Fruit fly (Drosophila melanogaster): ENCODE results near the gene CG15803.

CG15803 gene

DNA sequence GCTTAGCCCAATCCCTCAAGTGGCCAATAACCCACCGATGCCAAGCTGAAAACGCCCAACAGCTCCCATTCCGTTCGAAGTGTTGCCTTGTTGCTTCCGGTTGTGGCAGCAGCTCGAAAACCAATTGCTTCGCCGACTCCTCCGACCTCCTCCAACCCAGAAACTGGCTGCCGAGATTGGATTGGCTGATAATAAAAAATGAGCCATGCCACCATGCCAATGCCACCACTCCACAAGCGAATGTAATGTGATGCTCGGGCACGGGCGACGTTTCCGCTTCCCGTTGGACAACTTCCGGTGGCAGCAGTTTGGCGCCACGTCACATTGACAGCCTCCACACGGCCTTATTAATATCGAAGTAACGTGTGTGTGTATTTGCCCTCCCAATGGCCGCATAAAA is 22.0 kb downstream of the CG15803 start:
- no peak for TF ChIP-seq EcR (GFP tag; optimal IDR thresholded peaks at IDR 0.05)
- TF ChIP-seq usp (GFP tag; optimal IDR thresholded peaks at IDR 0.05): no peak
- TF ChIP-seq Dll (optimal IDR thresholded peaks at IDR 0.05): no peak
- TF ChIP-seq psq (optimal IDR thresholded peaks at IDR 0.05): no peak
- no peak for TF ChIP-seq pan (optimal IDR thresholded peaks at IDR 0.05)
- TF ChIP-seq CG8478 (optimal IDR thresholded peaks at IDR 0.05): no peak

DNA sequence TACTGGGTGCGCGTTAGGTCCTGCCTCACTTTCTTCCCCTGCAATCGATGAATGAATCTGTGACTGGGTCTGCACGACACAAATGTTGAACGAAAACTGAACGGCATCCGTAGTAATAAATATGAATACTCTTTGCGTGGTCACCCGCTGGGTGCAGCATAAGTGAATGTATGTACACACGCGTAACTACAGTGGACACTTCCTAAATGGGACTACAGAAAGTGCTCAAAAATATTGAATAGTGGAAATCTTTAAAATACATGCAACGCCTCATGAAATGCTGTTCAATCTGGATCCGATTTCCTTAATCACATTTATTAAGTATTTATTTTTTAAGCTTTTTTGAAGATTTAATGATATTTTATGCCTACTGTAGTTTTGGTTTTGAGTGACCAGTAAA is 31.7 kb downstream of the CG15803 start, which contains the start of gene naz:
Gene naz (minus strand): TSS at position 101 of the 400 bp plus-strand sequence.
- TF ChIP-seq CG8478 (optimal IDR thresholded peaks at IDR 0.05) (no peak), Dll (optimal IDR thresholded peaks at IDR 0.05) (no peak), usp (GFP tag; optimal IDR thresholded peaks at IDR 0.05) (no peak), EcR (GFP tag; optimal IDR thresholded peaks at IDR 0.05) (no peak), pan (optimal IDR thresholded peaks at IDR 0.05) (no peak), psq (optimal IDR thresholded peaks at IDR 0.05) (no peak)

DNA sequence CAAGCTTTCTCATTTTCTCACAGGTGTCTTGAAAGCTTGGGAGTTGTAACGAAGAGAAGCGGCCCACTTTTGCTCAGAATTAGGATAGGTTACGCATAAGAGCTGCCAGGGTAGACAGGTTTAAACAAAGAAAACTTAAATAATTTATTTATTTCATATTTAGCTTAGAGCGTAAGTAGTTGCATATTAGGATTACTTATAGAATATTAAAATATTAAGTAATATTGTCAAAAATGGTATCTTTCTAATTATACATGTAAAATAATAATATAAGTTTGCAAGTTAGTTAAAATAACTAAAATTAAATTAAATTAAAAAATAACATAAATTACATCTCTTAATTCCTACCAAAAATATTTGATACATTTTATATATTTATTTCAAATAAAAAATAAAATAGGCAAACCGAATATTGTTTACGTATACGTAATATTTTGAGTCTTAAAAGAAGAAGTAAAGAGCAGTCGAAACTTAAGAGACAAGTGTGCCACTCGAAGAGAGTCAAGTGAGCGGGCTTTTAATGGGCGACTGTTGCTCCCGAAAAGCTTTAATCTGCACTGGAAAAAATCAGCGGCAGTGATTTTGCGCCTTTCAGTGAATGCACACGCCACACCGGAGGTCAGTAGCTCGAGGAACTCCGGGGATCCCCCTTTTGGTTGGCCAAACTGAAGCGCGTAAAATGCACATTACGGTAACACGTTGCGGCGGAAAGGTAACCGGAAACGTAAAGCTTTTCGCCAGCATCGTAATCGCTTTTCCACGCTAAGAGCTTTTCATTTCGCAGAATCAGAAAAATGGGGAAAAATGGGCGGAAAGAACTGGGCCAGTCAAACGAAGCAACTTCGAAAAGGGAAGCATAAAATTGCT is 45.5 kb downstream of the CG15803 start:
- no peak for TF ChIP-seq Dll (optimal IDR thresholded peaks at IDR 0.05)
- TF ChIP-seq usp (GFP tag; optimal IDR thresholded peaks at IDR 0.05): no peak
- no peak for TF ChIP-seq EcR (GFP tag; optimal IDR thresholded peaks at IDR 0.05)
- no peak for TF ChIP-seq pan (optimal IDR thresholded peaks at IDR 0.05)
- no peak for TF ChIP-seq CG8478 (optimal IDR thresholded peaks at IDR 0.05)
- TF ChIP-seq psq (optimal IDR thresholded peaks at IDR 0.05): no peak

DNA sequence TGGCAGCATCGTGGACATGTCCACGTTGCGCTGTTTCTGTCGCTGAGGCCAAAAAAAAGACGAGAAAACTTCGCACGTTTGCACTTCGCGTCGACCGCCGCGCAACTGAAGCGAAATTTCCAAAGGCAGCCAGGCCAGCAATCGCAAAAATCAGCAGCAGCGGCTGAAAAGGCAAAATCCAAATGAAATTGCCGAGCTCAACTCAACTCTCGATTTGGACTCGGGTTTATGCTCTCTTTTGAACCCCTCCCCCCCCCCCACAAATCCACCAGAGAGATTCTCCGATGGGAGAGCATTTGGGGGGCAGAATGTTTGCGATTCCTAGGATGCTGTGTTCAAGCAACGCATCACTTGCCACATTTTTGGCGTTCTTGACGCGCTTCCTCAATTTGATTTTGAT is 46.2 kb downstream of the CG15803 start, which contains the start of gene PKD:
Gene PKD (minus strand): TSS at position 88 of the 400 bp plus-strand sequence.
- TF ChIP-seq EcR (GFP tag; optimal IDR thresholded peaks at IDR 0.05) (no peak), Dll (optimal IDR thresholded peaks at IDR 0.05) (peak; percentile 43), CG8478 (optimal IDR thresholded peaks at IDR 0.05) (no peak), psq (optimal IDR thresholded peaks at IDR 0.05) (no peak)

DNA sequence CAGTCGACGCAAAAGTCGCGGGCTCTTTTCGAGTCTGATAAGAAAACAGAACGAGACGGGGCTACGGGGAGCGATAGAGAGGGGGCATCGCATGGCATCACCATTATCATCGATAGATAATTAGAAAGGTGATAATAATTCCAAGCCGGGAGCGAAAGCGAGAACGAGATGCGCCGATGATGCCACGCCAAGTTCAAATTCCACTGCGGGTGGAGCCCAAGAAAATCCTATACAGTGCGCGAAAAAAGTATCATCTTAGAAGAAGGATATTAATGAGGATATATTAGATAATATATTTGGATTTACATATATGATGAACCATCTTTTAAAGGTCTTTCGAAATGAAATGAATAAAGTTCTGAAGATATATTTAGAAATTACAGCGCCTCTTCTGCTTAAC is 47.8 kb downstream of the CG15803 start:
- TF ChIP-seq Dll (optimal IDR thresholded peaks at IDR 0.05) (no peak), pan (optimal IDR thresholded peaks at IDR 0.05) (no peak), CG8478 (optimal IDR thresholded peaks at IDR 0.05) (no peak), EcR (GFP tag; optimal IDR thresholded peaks at IDR 0.05) (no peak), usp (GFP tag; optimal IDR thresholded peaks at IDR 0.05) (no peak), psq (optimal IDR thresholded peaks at IDR 0.05) (no peak)

DNA sequence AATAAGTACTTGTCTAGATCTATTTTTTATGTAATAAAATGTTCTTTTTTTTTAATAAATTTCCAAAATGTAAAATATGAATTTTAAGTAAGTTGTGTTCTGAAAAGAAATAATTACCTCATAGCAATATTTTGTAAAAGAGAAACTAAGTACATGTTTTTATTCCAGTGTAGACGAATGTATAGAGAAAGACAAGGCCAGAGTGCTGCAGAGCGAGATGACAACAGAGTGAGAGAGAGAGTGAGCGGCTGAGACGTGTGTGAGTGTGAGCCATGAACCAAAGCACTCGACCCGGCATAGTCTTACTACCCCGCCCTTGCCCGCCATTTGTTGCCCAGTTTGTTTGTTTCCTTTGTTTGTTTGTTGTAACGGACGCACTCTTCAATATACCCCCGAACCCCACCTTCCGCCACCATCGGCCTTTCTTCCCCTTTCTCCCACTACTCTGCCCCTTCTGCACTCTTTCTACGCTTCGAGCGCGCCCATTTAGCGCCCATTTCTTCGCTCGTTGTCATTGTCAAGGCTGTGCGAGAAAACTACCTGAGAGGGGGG is 49.1 kb downstream of the CG15803 start:
- no peak for TF ChIP-seq CG8478 (optimal IDR thresholded peaks at IDR 0.05)

DNA sequence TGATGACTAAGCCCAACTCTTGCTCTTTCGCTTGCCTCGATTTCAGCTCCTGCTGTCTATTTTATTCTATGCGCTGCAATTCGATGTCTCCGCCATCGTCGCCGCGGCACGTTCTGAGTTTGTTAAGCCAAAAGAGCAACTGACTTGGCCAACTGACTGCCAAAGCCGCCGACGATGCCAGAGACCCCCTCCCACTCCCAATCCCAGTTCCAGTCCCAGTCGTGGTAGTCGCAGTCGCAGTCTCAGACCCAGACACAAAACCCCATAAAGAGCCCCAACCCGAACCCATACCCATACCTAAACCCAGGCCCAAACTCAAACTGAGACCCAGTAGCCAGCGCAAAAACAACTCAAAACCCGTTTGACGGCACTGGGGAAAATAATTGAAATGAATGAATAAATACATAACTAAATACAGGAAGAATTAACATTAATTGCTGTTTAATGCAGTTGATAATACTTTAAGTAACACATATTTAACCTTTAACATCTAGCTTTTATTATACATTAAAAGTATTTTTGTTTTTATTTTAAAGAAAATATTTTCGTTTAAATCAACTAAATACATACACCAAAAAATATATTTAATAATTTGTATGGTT is 49.7 kb downstream of the CG15803 start:
- TF ChIP-seq usp (GFP tag; optimal IDR thresholded peaks at IDR 0.05) (no peak), CG8478 (optimal IDR thresholded peaks at IDR 0.05) (no peak), Dll (optimal IDR thresholded peaks at IDR 0.05) (no peak), pan (optimal IDR thresholded peaks at IDR 0.05) (no peak)

DNA sequence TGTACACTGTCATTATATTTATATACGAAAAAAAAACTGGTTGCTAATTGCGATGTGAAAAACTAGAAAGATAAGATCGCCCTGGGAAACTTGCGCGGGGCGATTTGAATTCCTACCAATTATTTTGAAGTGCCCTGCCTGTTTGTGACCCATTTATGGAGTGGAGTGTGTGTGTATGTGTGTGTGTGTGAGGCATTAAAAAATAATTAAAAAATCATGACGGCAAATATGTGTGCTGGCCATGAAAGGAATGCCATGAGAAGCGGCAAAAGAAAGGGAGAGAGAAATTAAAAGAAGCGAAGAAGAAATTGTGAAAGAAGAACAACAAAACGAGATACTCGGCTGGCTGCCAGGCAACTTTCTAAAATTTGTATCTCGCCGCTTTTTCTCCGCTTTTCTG is 50.6 kb downstream of the CG15803 start:
- TF ChIP-seq psq (optimal IDR thresholded peaks at IDR 0.05) (no peak), usp (GFP tag; optimal IDR thresholded peaks at IDR 0.05) (no peak)

DNA sequence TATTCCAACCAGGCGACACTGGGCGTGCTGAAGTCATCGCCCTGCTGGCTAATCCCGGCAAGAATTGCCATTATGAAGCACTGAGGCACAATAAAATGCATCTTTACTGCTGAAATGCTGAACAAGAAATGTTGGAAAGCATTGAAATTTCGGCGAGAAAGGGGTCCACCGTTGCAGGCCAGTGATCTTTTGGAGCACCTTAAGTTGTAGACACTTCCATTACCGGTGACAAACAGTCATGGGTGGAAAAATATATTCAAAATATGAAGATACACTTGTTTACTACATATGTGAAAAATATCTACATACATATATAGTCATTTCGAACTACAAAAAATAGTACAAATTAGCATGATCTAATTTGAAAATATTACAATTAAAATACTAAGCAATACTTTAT is 57.8 kb downstream of the CG15803 start, which contains the start of gene CG7126:
Gene CG7126 (minus strand): TSS at position 101 of the 400 bp plus-strand sequence.
- TF ChIP-seq psq (optimal IDR thresholded peaks at IDR 0.05) (no peak), Dll (optimal IDR thresholded peaks at IDR 0.05) (no peak), CG8478 (optimal IDR thresholded peaks at IDR 0.05) (no peak), pan (optimal IDR thresholded peaks at IDR 0.05) (no peak), usp (GFP tag; optimal IDR thresholded peaks at IDR 0.05) (no peak), EcR (GFP tag; optimal IDR thresholded peaks at IDR 0.05) (no peak)

DNA sequence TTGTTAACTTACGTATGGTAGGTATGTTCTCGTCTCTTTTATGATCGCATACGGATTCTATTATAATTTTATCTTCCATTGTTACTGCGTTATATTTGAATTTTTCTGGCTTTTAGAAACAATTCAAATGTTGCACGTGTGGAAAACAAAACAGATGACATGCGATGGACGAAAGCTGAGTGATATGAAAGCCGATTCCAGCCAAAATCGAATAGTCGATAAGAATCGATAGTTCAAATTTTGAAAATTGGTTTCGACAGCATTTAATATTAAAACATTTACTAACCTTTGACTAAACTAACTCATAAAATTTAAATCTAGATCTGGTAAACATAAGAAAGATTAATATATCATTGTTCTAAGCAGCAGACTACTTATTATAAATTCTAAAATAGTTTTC is 59.0 kb downstream of the CG15803 start, which contains the start of gene Polr1E:
Gene Polr1E (minus strand): TSS at position 160 of the 400 bp plus-strand sequence.
- no peak for TF ChIP-seq usp (GFP tag; optimal IDR thresholded peaks at IDR 0.05)
- no peak for TF ChIP-seq CG8478 (optimal IDR thresholded peaks at IDR 0.05)
- no peak for TF ChIP-seq EcR (GFP tag; optimal IDR thresholded peaks at IDR 0.05)
- no peak for TF ChIP-seq psq (optimal IDR thresholded peaks at IDR 0.05)
- TF ChIP-seq Dll (optimal IDR thresholded peaks at IDR 0.05): no peak
- no peak for TF ChIP-seq pan (optimal IDR thresholded peaks at IDR 0.05)

DNA sequence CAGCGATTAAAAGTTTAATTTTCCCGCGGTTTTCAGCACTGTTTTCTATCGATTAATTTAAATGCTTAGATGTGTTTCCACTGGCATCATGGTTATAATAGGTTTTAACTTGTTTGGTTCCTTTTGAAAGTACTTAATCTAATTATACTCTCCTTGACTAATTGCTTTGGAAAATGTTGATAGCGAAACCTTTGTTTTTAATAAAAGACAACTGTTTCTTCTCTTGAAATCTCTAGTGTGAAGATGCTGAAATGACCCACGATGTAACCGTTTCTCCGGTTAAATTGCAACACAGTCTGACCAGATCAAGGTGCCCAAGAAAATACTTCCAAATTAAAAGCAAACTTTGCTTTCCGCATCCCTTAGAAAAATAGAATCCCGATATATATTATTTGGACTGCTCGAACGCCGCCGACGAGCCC is 61.6 kb downstream of the CG15803 start, which contains the start of gene Dlc90F:
Gene Dlc90F (plus strand): TSS at position 330 of the 422 bp plus-strand sequence.
- no peak for TF ChIP-seq psq (optimal IDR thresholded peaks at IDR 0.05)
- TF ChIP-seq pan (optimal IDR thresholded peaks at IDR 0.05): no peak
- TF ChIP-seq CG8478 (optimal IDR thresholded peaks at IDR 0.05): no peak
- no peak for TF ChIP-seq usp (GFP tag; optimal IDR thresholded peaks at IDR 0.05)

DNA sequence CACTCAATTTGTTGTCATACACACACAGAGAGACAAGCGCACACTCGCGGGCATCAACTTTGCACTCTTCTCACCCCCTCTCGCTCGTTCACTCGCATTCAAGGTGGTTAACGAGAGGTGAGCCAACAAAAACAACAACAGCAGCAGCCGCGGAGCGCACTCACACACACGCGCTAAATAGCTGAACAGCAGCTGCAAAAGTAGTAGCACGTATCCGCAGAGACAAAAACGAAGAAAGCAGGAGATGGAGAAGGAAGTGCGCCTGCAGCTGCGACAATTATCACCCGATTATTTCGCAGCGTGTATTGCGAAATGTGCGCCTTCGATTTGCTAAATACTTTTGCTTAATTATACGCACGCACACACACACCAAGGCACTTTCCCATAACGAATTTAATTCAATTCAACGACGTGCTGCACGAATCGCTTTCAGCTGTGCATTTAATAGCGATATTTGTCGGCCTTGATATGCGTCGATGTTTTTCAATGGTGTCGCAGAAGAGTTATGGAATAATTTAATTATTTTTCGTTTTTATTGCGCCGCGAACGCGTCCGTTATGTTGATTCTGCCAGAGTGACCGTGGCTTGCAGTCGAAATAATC is 62.1 kb downstream of the CG15803 start:
- TF ChIP-seq usp (GFP tag; optimal IDR thresholded peaks at IDR 0.05) (no peak), psq (optimal IDR thresholded peaks at IDR 0.05) (no peak), Dll (optimal IDR thresholded peaks at IDR 0.05) (no peak), pan (optimal IDR thresholded peaks at IDR 0.05) (no peak), EcR (GFP tag; optimal IDR thresholded peaks at IDR 0.05) (no peak), CG8478 (optimal IDR thresholded peaks at IDR 0.05) (no peak)

All from whole organism.